Fruit fly (Drosophila melanogaster) whole organism, embryonic: ENCODE results near the gene CG31548.

Experiments used
- Adf1 ChIP-seq: fragments of 200-800 bp; sonication (Bioruptor generic); IDR thresholded peaks from 2 replicates; pipeline ENCODE4 v1.3.6; 2022; ENCODE audit warnings: missing biosample characterization, missing genetic modification characterization
- Awh ChIP-seq: fragments of 200-800 bp; sonication (Bioruptor generic); IDR thresholded peaks from 2 replicates; pipeline ENCODE4, ENCODE4 v1.3.6; 2022; ENCODE audit warnings: missing biosample characterization, missing genetic modification characterization
- CG10147 ChIP-seq: fragments of 200-800 bp; sonication (Bioruptor generic); optimal IDR thresholded peaks from 2 replicates; lab custom pipeline; 2019; ENCODE audit warnings: missing biosample characterization, mild to moderate bottlenecking, missing genetic modification characterization, moderate library complexity
- CG10274 ChIP-seq: fragments of 200-800 bp; sonication (Bioruptor generic); optimal IDR thresholded peaks from 3 replicates; lab custom pipeline; 2017; ENCODE audit warnings: missing biosample characterization, mild to moderate bottlenecking, missing genetic modification characterization
- CG10321 ChIP-seq: fragments of 200-800 bp; sonication (Bioruptor generic); IDR thresholded peaks from 2 replicates; pipeline ENCODE4 v1.3.6; 2022; ENCODE audit warnings: missing biosample characterization, missing genetic modification characterization
- CG10431 ChIP-seq: fragments of 200-800 bp; sonication (Bioruptor generic); optimal IDR thresholded peaks from 3 replicates; lab custom pipeline; 2018; ENCODE audit warnings: missing biosample characterization, mild to moderate bottlenecking, missing genetic modification characterization
- CG11085 ChIP-seq: fragments of 200-800 bp; sonication (Bioruptor generic); IDR thresholded peaks from 2 replicates; pipeline ENCODE4 v1.3.6; 2022; ENCODE audit warnings: missing biosample characterization, missing genetic modification characterization
- CG11560 ChIP-seq: fragments of 200-800 bp; sonication (Bioruptor generic); IDR thresholded peaks from 3 replicates; pipeline ENCODE4 v1.3.6; 2022; ENCODE audit warnings: missing biosample characterization, missing genetic modification characterization
- CG12769 ChIP-seq: fragments of 200-800 bp; sonication (Bioruptor generic); optimal IDR thresholded peaks from 2 replicates; lab custom pipeline; 2019; ENCODE audit warnings: missing biosample characterization, mild to moderate bottlenecking, missing genetic modification characterization, moderate library complexity
- CG14667 ChIP-seq: fragments of 200-800 bp; sonication (Bioruptor generic); IDR thresholded peaks from 2 replicates; pipeline ENCODE4 v1.3.6; 2022; ENCODE audit warnings: missing biosample characterization, missing genetic modification characterization
- CG1529 ChIP-seq: fragments of 200-800 bp; sonication (Bioruptor generic); optimal IDR thresholded peaks from 3 replicates; lab custom pipeline; 2018; ENCODE audit warnings: missing biosample characterization, missing genetic modification characterization
- CG17359 ChIP-seq: fragments of 200-800 bp; sonication (Bioruptor generic); optimal IDR thresholded peaks from 3 replicates; lab custom pipeline; 2018; ENCODE audit warnings: missing biosample characterization, mild to moderate bottlenecking, missing genetic modification characterization, moderate library complexity
- CG2875 ChIP-seq: fragments of 200-800 bp; sonication (Bioruptor generic); optimal IDR thresholded peaks from 2 replicates; lab custom pipeline; 2017; ENCODE audit warnings: missing biosample characterization, mild to moderate bottlenecking, missing genetic modification characterization, missing genetic modification reagents
- CG3407 ChIP-seq: fragments of 200-800 bp; sonication (Bioruptor generic); optimal IDR thresholded peaks from 2 replicates; lab custom pipeline; 2018; ENCODE audit warnings: missing biosample characterization, mild to moderate bottlenecking, missing genetic modification characterization
- CG3838 ChIP-seq: fragments of 200-800 bp; sonication (Bioruptor generic); optimal IDR thresholded peaks from 3 replicates; lab custom pipeline; 2016; ENCODE audit warnings: missing biosample characterization, missing genetic modification characterization
- CG4820 ChIP-seq: fragments of 200-800 bp; sonication (Bioruptor generic); optimal IDR thresholded peaks from 3 replicates; lab custom pipeline; 2016; ENCODE audit warnings: missing biosample characterization, missing genetic modification characterization
- CG7271 ChIP-seq: fragments of 200-800 bp; sonication (Bioruptor generic); optimal IDR thresholded peaks from 2 replicates; lab custom pipeline; 2018; ENCODE audit warnings: missing biosample characterization, mild to moderate bottlenecking, missing genetic modification characterization, moderate library complexity
- CG7963 ChIP-seq: fragments of 200-800 bp; sonication (Bioruptor generic); IDR thresholded peaks from 3 replicates; pipeline ENCODE4 v1.3.6; 2022; ENCODE audit warnings: missing biosample characterization, missing genetic modification characterization; ENCODE audit not compliant: partially characterized antibody
- CG8290 ChIP-seq, 3 experiments: fragments of 200-800 bp; sonication (Bioruptor generic); optimal IDR thresholded peaks; 2 replicates each; lab custom pipeline; 2016 to 2019; ENCODE audit warnings: missing biosample characterization in 3 of 3, missing genetic modification characterization in 3 of 3, mild to moderate bottlenecking in 2 of 3, moderate library complexity in 1 of 3
- CG8944 ChIP-seq: fragments of 200-800 bp; sonication (Bioruptor generic); optimal IDR thresholded peaks from 3 replicates; lab custom pipeline; 2016; ENCODE audit warnings: missing biosample characterization, missing genetic modification characterization
- Dbx ChIP-seq: fragments of 200-800 bp; sonication (Bioruptor generic); IDR thresholded peaks from 3 replicates; pipeline ENCODE4 v1.3.6; 2022; ENCODE audit warnings: missing biosample characterization, missing genetic modification characterization
- Gsc ChIP-seq: fragments of 200-800 bp; sonication (Bioruptor generic); IDR thresholded peaks from 2 replicates; pipeline ENCODE4 v1.3.6; 2022; ENCODE audit warnings: missing biosample characterization, missing genetic modification characterization
- Hand ChIP-seq: fragments of 200-800 bp; sonication (Bioruptor generic); optimal IDR thresholded peaks from 2 replicates; lab custom pipeline; 2017; ENCODE audit warnings: mild to moderate bottlenecking, missing biosample characterization, missing genetic modification reagents, missing genetic modification characterization
- Kr ChIP-seq: fragments of 200-800 bp; sonication (Bioruptor generic); optimal IDR thresholded peaks from 2 replicates; lab custom pipeline; 2017; ENCODE audit warnings: missing biosample characterization, mild to moderate bottlenecking, missing genetic modification characterization
- Med ChIP-seq: fragments of 200-800 bp; sonication (Bioruptor generic); peaks from one replicate; lab custom pipeline; 2016; ENCODE audit warnings: missing biosample characterization, missing genetic modification characterization, mild to moderate bottlenecking, inconsistent platforms, moderate library complexity
- NC2β ChIP-seq: fragments of 200-800 bp; sonication (Bioruptor generic); optimal IDR thresholded peaks from 2 replicates; lab custom pipeline; 2016; ENCODE audit warnings: missing biosample characterization, missing genetic modification characterization
- Scr ChIP-seq: fragments of 200-800 bp; sonication (Bioruptor generic); IDR thresholded peaks from 2 replicates; pipeline ENCODE4 v1.3.6; 2022; ENCODE audit warnings: missing biosample characterization, missing genetic modification characterization; ENCODE audit not compliant: partially characterized antibody
- TFAM ChIP-seq: fragments of 200-800 bp; sonication (Bioruptor generic); optimal IDR thresholded peaks from 2 replicates; lab custom pipeline; 2017; ENCODE audit warnings: missing biosample characterization, missing genetic modification characterization, inconsistent platforms
- aop ChIP-seq: fragments of 200-800 bp; sonication (Bioruptor generic); IDR thresholded peaks from 2 replicates; pipeline ENCODE4 v1.3.6; 2022; ENCODE audit warnings: missing biosample characterization, missing genetic modification characterization
- chm ChIP-seq: fragments of 200-800 bp; sonication (Bioruptor generic); IDR thresholded peaks from 2 replicates; pipeline ENCODE4 v1.3.6; 2022; ENCODE audit warnings: missing biosample characterization, missing genetic modification characterization
- ham ChIP-seq: fragments of 200-800 bp; sonication (Bioruptor generic); IDR thresholded peaks from 2 replicates; pipeline ENCODE4 v1.3.6; 2022; ENCODE audit warnings: missing biosample characterization, missing genetic modification characterization
- kah ChIP-seq: fragments of 200-800 bp; sonication (Bioruptor generic); optimal IDR thresholded peaks from 2 replicates; lab custom pipeline; 2018; ENCODE audit warnings: missing biosample characterization, mild to moderate bottlenecking, missing genetic modification characterization
- kni ChIP-seq: fragments of 200-800 bp; sonication (Bioruptor generic); optimal IDR thresholded peaks from 3 replicates; lab custom pipeline; 2017; ENCODE audit warnings: mild to moderate bottlenecking, missing biosample characterization, missing genetic modification reagents, missing genetic modification characterization
- lilli ChIP-seq: fragments of 200-800 bp; sonication (Bioruptor generic); optimal IDR thresholded peaks from 3 replicates; lab custom pipeline; 2016; ENCODE audit warnings: missing biosample characterization, missing genetic modification characterization
- mirr ChIP-seq: fragments of 200-800 bp; sonication (Bioruptor generic); optimal IDR thresholded peaks from 3 replicates; lab custom pipeline; 2018; ENCODE audit warnings: missing biosample characterization, mild to moderate bottlenecking, missing genetic modification characterization
- mld ChIP-seq: fragments of 200-800 bp; sonication (Bioruptor generic); IDR thresholded peaks from 3 replicates; pipeline ENCODE4 v1.3.6; 2022; ENCODE audit warnings: missing biosample characterization, missing genetic modification characterization; ENCODE audit not compliant: partially characterized antibody
- nerfin-2 ChIP-seq: fragments of 200-800 bp; sonication (Bioruptor generic); IDR thresholded peaks from 2 replicates; pipeline ENCODE4 v1.3.6; 2022; ENCODE audit warnings: missing biosample characterization, missing genetic modification characterization; ENCODE audit not compliant: partially characterized antibody
- oc ChIP-seq: fragments of 200-800 bp; sonication (Bioruptor generic); optimal IDR thresholded peaks from 2 replicates; lab custom pipeline; 2018; ENCODE audit warnings: missing biosample characterization, mild to moderate bottlenecking, missing genetic modification characterization, moderate library complexity
- org-1 ChIP-seq: fragments of 200-800 bp; sonication (Bioruptor generic); optimal IDR thresholded peaks from 2 replicates; lab custom pipeline; 2017; ENCODE audit warnings: missing biosample characterization, missing genetic modification characterization
- pho ChIP-seq: fragments of 200-800 bp; sonication (Bioruptor generic); optimal IDR thresholded peaks from 2 replicates; lab custom pipeline; 2016; ENCODE audit warnings: missing biosample characterization, missing genetic modification characterization
- pros ChIP-seq: fragments of 200-800 bp; sonication (Bioruptor generic); optimal IDR thresholded peaks from 3 replicates; lab custom pipeline; 2019; ENCODE audit warnings: missing biosample characterization, mild to moderate bottlenecking, missing genetic modification characterization, moderate library complexity
- pum ChIP-seq: fragments of 200-800 bp; sonication (Bioruptor generic); optimal IDR thresholded peaks from 2 replicates; lab custom pipeline; 2016; ENCODE audit warnings: missing biosample characterization, missing genetic modification characterization
- scrt ChIP-seq: fragments of 200-800 bp; sonication (Bioruptor generic); optimal IDR thresholded peaks from 2 replicates; lab custom pipeline; 2018; ENCODE audit warnings: missing biosample characterization, mild to moderate bottlenecking, missing genetic modification characterization, moderate library complexity
- shn ChIP-seq: fragments of 200-800 bp; sonication (Bioruptor generic); optimal IDR thresholded peaks from 3 replicates; lab custom pipeline; 2016; ENCODE audit warnings: missing biosample characterization, missing genetic modification characterization
- sim ChIP-seq: fragments of 200-800 bp; sonication (Bioruptor generic); IDR thresholded peaks from 2 replicates; pipeline ENCODE4 v1.3.6; 2022; ENCODE audit warnings: missing biosample characterization, missing genetic modification characterization
- sob ChIP-seq: fragments of 200-800 bp; sonication (Bioruptor generic); IDR thresholded peaks from 2 replicates; pipeline ENCODE4 v1.3.6; 2022; ENCODE audit warnings: missing biosample characterization, missing genetic modification characterization
- usp ChIP-seq: fragments of >200 bp; optimal IDR thresholded peaks from 2 replicates; lab custom pipeline; 2017; ENCODE audit warnings: missing biosample characterization, missing genetic modification characterization
- wek ChIP-seq: fragments of 200-800 bp; sonication (Bioruptor generic); optimal IDR thresholded peaks from 3 replicates; lab custom pipeline; 2018; ENCODE audit warnings: missing biosample characterization, mild to moderate bottlenecking, missing genetic modification characterization, moderate library complexity
- wor ChIP-seq: fragments of 200-800 bp; sonication (Bioruptor generic); IDR thresholded peaks from 2 replicates; pipeline ENCODE4 v1.3.6; 2022; ENCODE audit warnings: missing biosample characterization, missing genetic modification characterization

The CG31548 gene

DNA sequence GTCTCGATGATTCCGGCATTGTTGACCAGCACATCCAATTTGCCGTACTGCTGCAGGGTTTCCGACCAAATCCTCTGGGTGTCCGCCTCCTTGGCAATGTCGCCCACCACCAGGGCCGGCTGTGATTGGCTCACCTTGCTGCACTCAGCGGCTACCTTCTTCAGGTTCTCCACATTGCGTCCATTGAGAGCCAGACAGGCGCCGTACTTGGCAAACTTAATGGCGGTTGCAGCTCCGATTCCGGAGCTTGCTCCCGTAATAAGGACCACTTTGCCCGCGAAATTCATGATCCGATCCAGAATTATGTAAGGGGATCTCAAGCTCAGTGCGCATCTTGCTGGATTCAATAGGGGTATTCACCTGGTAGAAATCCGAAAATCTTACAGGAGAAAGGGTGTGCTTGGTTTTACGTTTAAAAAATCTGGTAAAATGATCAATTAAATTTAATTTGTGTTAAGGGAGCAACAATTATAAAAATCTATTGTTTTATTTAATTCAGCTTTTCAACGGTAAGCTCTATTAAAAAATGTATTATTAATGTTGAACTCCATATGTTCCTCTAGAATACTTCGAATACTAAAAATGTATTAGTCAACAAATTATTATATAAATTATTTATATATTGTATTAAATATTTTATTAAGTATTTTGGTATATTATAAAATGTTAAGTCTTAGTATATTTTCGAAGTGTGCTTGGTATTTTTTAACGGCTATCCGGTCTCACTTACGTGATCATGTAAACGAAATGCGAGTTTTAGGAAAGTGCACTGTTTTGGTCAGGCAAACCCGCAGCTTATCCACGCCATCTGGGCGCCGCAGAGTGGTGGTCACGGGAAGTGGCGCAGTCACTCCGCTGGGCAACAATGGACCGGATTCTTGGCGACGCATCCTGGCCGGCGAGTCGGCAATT lies at the start of gene CG31548, which contains the start of gene CG12170 (continued):
- peak; percentile 22 for TF ChIP-seq NC2β (GFP tag; lab: Kevin White, UChicago)
- no peak for TF ChIP-seq usp (GFP tag; lab: Kevin White, UChicago)
- no peak for TF ChIP-seq scrt (GFP tag; lab: Kevin White, UChicago)
- no peak for TF ChIP-seq CG7963 (GFP tag; lab: Robert Waterston, UW)
- no peak for TF ChIP-seq wor (GFP tag; lab: Robert Waterston, UW)
- TF ChIP-seq shn (GFP tag; lab: Kevin White, UChicago), result no peak
- peak; percentile 53 for TF ChIP-seq lilli (GFP tag; lab: Kevin White, UChicago)
- no peak for TF ChIP-seq kni
- TF ChIP-seq aop (GFP tag; lab: Robert Waterston, UW), result no peak
- no peak for TF ChIP-seq CG11560 (tag; lab: Robert Waterston, UW)
- no peak for TF ChIP-seq mld
- no peak for TF ChIP-seq CG8290 (GFP tag; optimal IDR thresholded peaks at IDR 0.05; lab: Kevin White, UChicago)
- TF ChIP-seq CG8290 (tag; optimal IDR thresholded peaks at IDR 0.05; lab: Kevin White, UChicago), result no peak
- TF ChIP-seq nerfin-2, result no peak
- no peak for TF ChIP-seq mirr (GFP tag; lab: Kevin White, UChicago)
- no peak for TF ChIP-seq pho (GFP tag; lab: Kevin White, UChicago)
- no peak for TF ChIP-seq sim (GFP tag; lab: Robert Waterston, UW)
- peak; percentile 18 for TF ChIP-seq CG2875 (GFP tag; lab: Kevin White, UChicago)
- peak; percentile 92 for TF ChIP-seq CG10431 (GFP tag; lab: Kevin White, UChicago)
- TF ChIP-seq sob (GFP tag; lab: Robert Waterston, UW), result 0 out of 2 replicates have a peak, but pooled peaks have one; percentile 15
- peak; percentile 83 for TF ChIP-seq Med (GFP tag; lab: Kevin White, UChicago)
- no peak for TF ChIP-seq Kr (GFP tag; lab: Kevin White, UChicago)
- TF ChIP-seq CG10321 (GFP tag; lab: Robert Waterston, UW), result no peak
- no peak for TF ChIP-seq CG8944 (GFP tag; lab: Kevin White, UChicago)
- TF ChIP-seq CG3838 (GFP tag; lab: Kevin White, UChicago), result no peak
- no peak for TF ChIP-seq CG12769
- TF ChIP-seq ham (GFP tag; lab: Robert Waterston, UW), result no peak
- no peak for TF ChIP-seq CG7271 (tag; lab: Kevin White, UChicago)
- no peak for TF ChIP-seq Awh
- no peak for TF ChIP-seq pros
- TF ChIP-seq oc (tag; lab: Kevin White, UChicago), result no peak
- no peak for TF ChIP-seq CG3407 (GFP tag; lab: Kevin White, UChicago)
- no peak for TF ChIP-seq CG11085 (GFP tag; lab: Robert Waterston, UW)
- TF ChIP-seq CG1529 (GFP tag; lab: Kevin White, UChicago), result no peak
- peak; percentile 64 for TF ChIP-seq chm (GFP tag; lab: Robert Waterston, UW)
- no peak for TF ChIP-seq Gsc (GFP tag; lab: Robert Waterston, UW)
- peak; percentile 91 for TF ChIP-seq wek (GFP tag; lab: Kevin White, UChicago)
- peak; percentile 31 for TF ChIP-seq CG4820
- no peak for TF ChIP-seq org-1 (GFP tag; lab: Kevin White, UChicago)
- TF ChIP-seq Scr, result no peak
- peak; percentile 48 for TF ChIP-seq CG17359 (tag; lab: Kevin White, UChicago)
- TF ChIP-seq TFAM (GFP tag; lab: Kevin White, UChicago), result no peak
- TF ChIP-seq CG14667 (GFP tag; lab: Robert Waterston, UW), result no peak
- no peak for TF ChIP-seq kah (GFP tag; lab: Kevin White, UChicago)
- TF ChIP-seq Hand (GFP tag; lab: Kevin White, UChicago), result no peak
- TF ChIP-seq CG10147 (GFP tag; lab: Kevin White, UChicago), result peak; percentile 23
- TF ChIP-seq Dbx (GFP tag; lab: Robert Waterston, UW), result no peak
- no peak for TF ChIP-seq Adf1 (GFP tag; lab: Robert Waterston, UW)
- TF ChIP-seq pum (GFP tag; lab: Kevin White, UChicago), result peak; percentile 25
- TF ChIP-seq CG10274 (GFP tag; lab: Kevin White, UChicago), result no peak
